Fruit fly (Drosophila melanogaster): ENCODE results near the gene bocks.
A peak's percentile ranks its signal among the peaks of the same experiment; 100 is the strongest.

The bocks gene

DNA sequence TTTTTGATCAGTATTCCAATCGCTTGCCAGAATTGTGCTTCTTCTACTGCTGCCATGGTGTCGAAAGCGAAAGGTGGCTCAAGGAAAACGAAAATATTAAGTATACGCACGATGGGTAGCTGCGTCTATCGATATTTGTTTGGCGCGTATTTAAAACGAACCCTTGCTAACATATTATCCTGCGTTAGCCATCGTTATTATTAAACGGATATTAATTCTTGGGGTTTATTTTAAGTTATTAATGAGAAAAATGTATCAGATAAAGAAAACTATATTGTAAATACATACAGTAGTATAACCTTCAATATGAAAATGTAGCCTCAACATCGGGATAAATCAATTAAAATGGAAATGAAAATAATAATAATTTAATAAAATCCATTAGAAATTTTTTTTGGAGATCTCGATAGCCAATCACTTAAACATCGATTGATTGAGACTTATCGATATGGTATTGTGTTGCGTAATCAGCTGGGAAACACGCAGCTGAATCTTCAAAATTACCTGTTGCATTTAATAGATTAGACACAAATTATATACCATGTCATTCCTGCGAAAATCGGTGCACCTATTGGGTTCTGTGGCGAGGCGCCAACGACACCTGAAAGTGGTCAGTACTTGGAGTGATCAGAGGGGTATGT, 35.3 kb downstream of the bocks start, which contains the start of the genes CG9386 and BckdhA (continued):
- TF ChIP-seq CG11085 (GFP tag; IDR thresholded peaks at IDR 0.05) (no peak), CG11560 (tag; IDR thresholded peaks at IDR 0.05) (no peak), CG4328 (GFP tag; optimal IDR thresholded peaks at IDR 0.05) (peak; percentile 52), CG17568 (GFP tag; optimal IDR thresholded peaks at IDR 0.05) (no peak), CG7987 (GFP tag; optimal IDR thresholded peaks at IDR 0.05) (no peak), slou (GFP tag; optimal IDR thresholded peaks at IDR 0.05) (no peak), CG2202 (tag; optimal IDR thresholded peaks at IDR 0.05) (no peak), Kr (GFP tag; optimal IDR thresholded peaks at IDR 0.05) (no peak), Adf1 (GFP tag; IDR thresholded peaks at IDR 0.05) (no peak), ssp (GFP tag; IDR thresholded peaks at IDR 0.05) (peak; percentile 20; the same call in 1 of the 2 replicates), GATAe (GFP tag; conservative IDR thresholded peaks at IDR 0.05) (no peak), CG31388 (GFP tag; optimal IDR thresholded peaks at IDR 0.05) (no peak), Dip2 (GFP tag; IDR thresholded peaks at IDR 0.05) (no peak), chif (GFP tag; optimal IDR thresholded peaks at IDR 0.05) (peak in 1 of 2 experiments; percentile 40), CG3726 (GFP tag; IDR thresholded peaks at IDR 0.05) (no peak), vvl (GFP tag; IDR thresholded peaks at IDR 0.05) (peak; percentile 74), CG10979 (tag; optimal IDR thresholded peaks at IDR 0.05) (peak; percentile 76), sima (GFP tag; optimal IDR thresholded peaks at IDR 0.05) (no peak), dan (GFP tag; IDR thresholded peaks at IDR 0.05) (no peak), grn (GFP tag; optimal IDR thresholded peaks at IDR 0.05) (peak; percentile 57), Drgx (GFP tag; IDR thresholded peaks at IDR 0.05) (no peak), oc (tag; optimal IDR thresholded peaks at IDR 0.05) (no peak), CG5245 (GFP tag; optimal IDR thresholded peaks at IDR 0.05) (peak; percentile 0), Sry-δ (GFP tag; optimal IDR thresholded peaks at IDR 0.05) (peak; percentile 71), pzg (GFP tag; optimal IDR thresholded peaks at IDR 0.05) (peak; percentile 55), CG1233 (GFP tag; optimal IDR thresholded peaks at IDR 0.05) (no peak), H2.0 (GFP tag; IDR thresholded peaks at IDR 0.05) (no peak), CG1832 (GFP tag; optimal IDR thresholded peaks at IDR 0.05) (no peak), croc (GFP tag; conservative IDR thresholded peaks at IDR 0.05) (no peak), HmgZ (tag; optimal IDR thresholded peaks at IDR 0.05) (peak; percentile 21), CG6254 (GFP tag; optimal IDR thresholded peaks at IDR 0.05) (no peak), C15 (GFP tag; IDR thresholded peaks at IDR 0.05) (no peak), scrt (GFP tag; optimal IDR thresholded peaks at IDR 0.05) (peak; percentile 49), CG10147 (GFP tag; optimal IDR thresholded peaks at IDR 0.05) (peak; percentile 42), bab2 (GFP tag; optimal IDR thresholded peaks at IDR 0.05) (peak; percentile 65), nom (GFP tag; optimal IDR thresholded peaks at IDR 0.05) (no peak), her (GFP tag; optimal IDR thresholded peaks at IDR 0.05) (peak; percentile 25), fd102C (GFP tag; optimal IDR thresholded peaks at IDR 0.05) (no peak), CG3281 (GFP tag; optimal IDR thresholded peaks at IDR 0.05) (peak; percentile 44), Trl (optimal IDR thresholded peaks at IDR 0.05) (no peak), Trl (GFP tag; optimal IDR thresholded peaks at IDR 0.05) (peak; percentile 52), ro (GFP tag; IDR thresholded peaks at IDR 0.05) (no peak), CG1602 (GFP tag; optimal IDR thresholded peaks at IDR 0.05) (peak; percentile 30), Hmr (GFP tag; optimal IDR thresholded peaks at IDR 0.05) (peak; percentile 42), Xrp1 (GFP tag; IDR thresholded peaks at IDR 0.05) (peak; percentile 40; the same call in 1 of the 2 replicates), sqz (GFP tag; optimal IDR thresholded peaks at IDR 0.05) (no peak), Bteb2 (GFP tag; optimal IDR thresholded peaks at IDR 0.05) (peak; percentile 35), CG18764 (GFP tag; optimal IDR thresholded peaks at IDR 0.05) (peak; percentile 16), hth (optimal IDR thresholded peaks at IDR 0.05) (no peak), CG13123 (GFP tag; optimal IDR thresholded peaks at IDR 0.05) (peak; percentile 20), CG6689 (GFP tag; IDR thresholded peaks at IDR 0.05) (peak; percentile 95), fd96Cb (tag; optimal IDR thresholded peaks at IDR 0.05) (peak; percentile 31)

Data from whole organism, embryonic.